Fruit fly (Drosophila melanogaster) whole organism, prepupa: ENCODE measurements around the gene Nepl7.

Experiments used
- Blimp-1 ChIP-seq: fragments of 200-800 bp; sonication (Bioruptor generic); optimal IDR thresholded peaks from 3 replicates; lab custom pipeline; 2017; ENCODE audit warnings: missing biosample characterization, missing genetic modification characterization, mild to moderate bottlenecking, moderate library complexity, missing genetic modification reagents
- CG10631 ChIP-seq: fragments of 200-800 bp; sonication (Bioruptor generic); optimal IDR thresholded peaks from 2 replicates; lab custom pipeline; 2016; ENCODE audit warnings: missing biosample characterization, missing genetic modification characterization
- CG10669 ChIP-seq: fragments of 200-800 bp; sonication (Bioruptor generic); optimal IDR thresholded peaks from 3 replicates; lab custom pipeline; 2018; ENCODE audit warnings: missing biosample characterization, mild to moderate bottlenecking, missing genetic modification characterization, moderate library complexity
- CG15336 ChIP-seq: fragments of 200-800 bp; sonication (Bioruptor generic); IDR thresholded peaks from 2 replicates; pipeline ENCODE4 v1.3.6; 2022; ENCODE audit warnings: missing biosample characterization, missing genetic modification characterization
- CG16779 ChIP-seq: fragments of 200-800 bp; sonication (Bioruptor generic); optimal IDR thresholded peaks from 3 replicates; lab custom pipeline; 2017; ENCODE audit warnings: missing biosample characterization, mild to moderate bottlenecking, missing genetic modification characterization
- CG3032 ChIP-seq: fragments of 200-800 bp; optimal IDR thresholded peaks from 2 replicates; lab custom pipeline; 2019; ENCODE audit warnings: missing biosample characterization, mild to moderate bottlenecking, missing genetic modification characterization, moderate library complexity
- CG32006 ChIP-seq: fragments of 200-800 bp; sonication (Bioruptor generic); optimal IDR thresholded peaks from 3 replicates; lab custom pipeline; 2017; ENCODE audit warnings: missing biosample characterization, mild to moderate bottlenecking, missing genetic modification characterization
- CG34406 ChIP-seq: fragments of 200-800 bp; sonication (Bioruptor generic); optimal IDR thresholded peaks from 3 replicates; lab custom pipeline; 2016; ENCODE audit warnings: missing biosample characterization, missing genetic modification characterization
- CG3919 ChIP-seq: fragments of 200-800 bp; sonication (Bioruptor generic); optimal IDR thresholded peaks from 3 replicates; lab custom pipeline; 2016; ENCODE audit warnings: missing biosample characterization, missing genetic modification characterization
- CG4318 ChIP-seq: fragments of 200-800 bp; sonication (Bioruptor generic); optimal IDR thresholded peaks from 3 replicates; lab custom pipeline; 2017; ENCODE audit warnings: missing biosample characterization, mild to moderate bottlenecking, missing genetic modification characterization
- CG6163 ChIP-seq: fragments of 200-800 bp; sonication (Bioruptor generic); IDR thresholded peaks from 3 replicates; pipeline ENCODE4 v1.3.6; 2022; ENCODE audit warnings: missing biosample characterization, missing genetic modification characterization
- CG6854 ChIP-seq: fragments of 200-800 bp; sonication (Bioruptor generic); optimal IDR thresholded peaks from 2 replicates; lab custom pipeline; 2017; ENCODE audit warnings: missing biosample characterization, mild to moderate bottlenecking, missing genetic modification characterization
- CG7368 ChIP-seq: fragments of 200-800 bp; sonication (Bioruptor generic); optimal IDR thresholded peaks from 3 replicates; lab custom pipeline; 2016; ENCODE audit warnings: missing biosample characterization, missing genetic modification characterization
- CG8319 ChIP-seq: fragments of 200-800 bp; sonication (Bioruptor generic); optimal IDR thresholded peaks from 3 replicates; lab custom pipeline; 2016; ENCODE audit warnings: missing biosample characterization, missing genetic modification characterization
- CG8632 ChIP-seq: fragments of 200-800 bp; sonication (Bioruptor generic); optimal IDR thresholded peaks from 3 replicates; lab custom pipeline; 2016; ENCODE audit warnings: missing biosample characterization, missing genetic modification characterization
- CG9139 ChIP-seq: fragments of 200-800 bp; sonication (Bioruptor generic); optimal IDR thresholded peaks from 3 replicates; lab custom pipeline; 2017; ENCODE audit warnings: missing biosample characterization, mild to moderate bottlenecking, missing genetic modification characterization
- Eip75B ChIP-seq: fragments of 200-800 bp; sonication (Bioruptor generic); optimal IDR thresholded peaks from 3 replicates; lab custom pipeline; 2016; ENCODE audit warnings: missing biosample characterization, missing genetic modification characterization
- Eip78C ChIP-seq: fragments of 200-800 bp; sonication (Bioruptor generic); peaks from one replicate; lab custom pipeline; 2016; ENCODE audit warnings: missing biosample characterization, missing genetic modification characterization
- Eip93F ChIP-seq: fragments of 200-800 bp; sonication (Bioruptor generic); optimal IDR thresholded peaks from 2 replicates; lab custom pipeline; 2016; ENCODE audit warnings: missing biosample characterization, mild to moderate bottlenecking, missing genetic modification characterization
- Ets21C ChIP-seq: fragments of 200-800 bp; sonication (Bioruptor generic); optimal IDR thresholded peaks from 3 replicates; lab custom pipeline; 2016; ENCODE audit warnings: missing biosample characterization, missing genetic modification characterization
- Ets96B ChIP-seq: fragments of 200-800 bp; optimal IDR thresholded peaks from 2 replicates; lab custom pipeline; 2019; ENCODE audit warnings: missing biosample characterization, mild to moderate bottlenecking, missing genetic modification characterization, moderate library complexity
- Gug ChIP-seq: fragments of 200-800 bp; sonication (Bioruptor generic); IDR thresholded peaks from 2 replicates; pipeline ENCODE4 v1.3.6; 2022; ENCODE audit warnings: missing biosample characterization, missing genetic modification characterization
- Hr38 ChIP-seq: sonication (Bioruptor generic); optimal IDR thresholded peaks from 2 replicates; lab custom pipeline; 2016; ENCODE audit warnings: missing biosample characterization, missing genetic modification characterization
- Hr4 ChIP-seq: fragments of 200-800 bp; sonication (Bioruptor generic); optimal IDR thresholded peaks from 3 replicates; lab custom pipeline; 2016; ENCODE audit warnings: missing biosample characterization, missing genetic modification characterization
- Lpt ChIP-seq: fragments of 200-800 bp; sonication (Bioruptor generic); optimal IDR thresholded peaks from 3 replicates; lab custom pipeline; 2016; ENCODE audit warnings: missing biosample characterization, missing genetic modification characterization
- OdsH ChIP-seq: fragments of 200-800 bp; sonication (Bioruptor generic); optimal IDR thresholded peaks from 3 replicates; lab custom pipeline; 2016; ENCODE audit warnings: missing biosample characterization, missing genetic modification characterization
- Sox14 ChIP-seq: fragments of 200-800 bp; sonication (Bioruptor generic); optimal IDR thresholded peaks from 3 replicates; lab custom pipeline; 2016; ENCODE audit warnings: missing biosample characterization, missing genetic modification characterization
- acj6 ChIP-seq: fragments of 200-800 bp; sonication (Bioruptor generic); optimal IDR thresholded peaks from 3 replicates; lab custom pipeline; 2016; ENCODE audit warnings: missing biosample characterization, missing genetic modification characterization
- dsx ChIP-seq: fragments of 200-800 bp; optimal IDR thresholded peaks from 3 replicates; lab custom pipeline; 2019; ENCODE audit warnings: missing biosample characterization, mild to moderate bottlenecking, missing genetic modification characterization, moderate library complexity; ENCODE audit not compliant: poor library complexity, severe bottlenecking
- eg ChIP-seq: fragments of 200-800 bp; sonication (Bioruptor generic); IDR thresholded peaks from 3 replicates; pipeline ENCODE4 v1.3.6; 2022; ENCODE audit warnings: missing biosample characterization, missing genetic modification characterization
- esn ChIP-seq: fragments of 200-800 bp; sonication (Bioruptor generic); optimal IDR thresholded peaks from 2 replicates; lab custom pipeline; 2016; ENCODE audit warnings: missing biosample characterization, mild to moderate bottlenecking, missing genetic modification characterization, moderate library complexity
- fd85E ChIP-seq: fragments of 200-800 bp; sonication (Bioruptor generic); optimal IDR thresholded peaks from 3 replicates; lab custom pipeline; 2016; ENCODE audit warnings: missing biosample characterization, missing genetic modification characterization
- fkh ChIP-seq: fragments of 200-800 bp; sonication (Bioruptor generic); optimal IDR thresholded peaks from 3 replicates; lab custom pipeline; 2017; ENCODE audit warnings: missing biosample characterization, mild to moderate bottlenecking, missing genetic modification characterization, moderate library complexity
- net ChIP-seq: fragments of 200-800 bp; sonication (Bioruptor generic); optimal IDR thresholded peaks from 3 replicates; lab custom pipeline; 2016; ENCODE audit warnings: missing biosample characterization, missing genetic modification characterization
- salr ChIP-seq, 2 experiments: fragments of 200-800 bp; sonication (Bioruptor generic); optimal IDR thresholded peaks; 3 replicates each; lab custom pipeline; 2016 to 2018; ENCODE audit warnings: missing biosample characterization in 2 of 2, missing genetic modification characterization in 2 of 2, mild to moderate bottlenecking in 1 of 2
- ss ChIP-seq, 2 experiments: fragments of 200-800 bp; sonication (Bioruptor generic); optimal IDR thresholded peaks; 2 replicates in 1 of 2; 3 replicates in 1 of 2; lab custom pipeline; 2017 to 2018; ENCODE audit warnings: mild to moderate bottlenecking in 2 of 2, missing biosample characterization in 2 of 2, missing genetic modification characterization in 2 of 2, moderate library complexity in 1 of 2
- vri ChIP-seq: fragments of 200-800 bp; sonication (Bioruptor generic); optimal IDR thresholded peaks from 3 replicates; lab custom pipeline; 2016; ENCODE audit warnings: missing biosample characterization, mild to moderate bottlenecking, missing genetic modification characterization

Nepl7 gene

dm6 chr2L:12657337-12657736 is 12.2 kb downstream of the Nepl7 start:
- TF ChIP-seq esn (GFP tag; lab: Kevin White, UChicago): no peak
- TF ChIP-seq eg (GFP tag; lab: Robert Waterston, UW): no peak
- TF ChIP-seq Hr38 (GFP tag; lab: Kevin White, UChicago): no peak
- no peak for TF ChIP-seq Eip93F
- no peak for TF ChIP-seq CG4318 (GFP tag; lab: Kevin White, UChicago)
- no peak for TF ChIP-seq Gug (GFP tag; lab: Robert Waterston, UW)
- TF ChIP-seq CG10669: no peak
- TF ChIP-seq salr (GFP tag; optimal IDR thresholded peaks at IDR 0.05; lab: Kevin White, UChicago): no peak
- TF ChIP-seq CG7368 (GFP tag; lab: Kevin White, UChicago): no peak
- TF ChIP-seq CG16779 (tag; lab: Kevin White, UChicago): no peak
- no peak for TF ChIP-seq net
- TF ChIP-seq OdsH (GFP tag; lab: Kevin White, UChicago): no peak
- TF ChIP-seq acj6: no peak
- no peak for TF ChIP-seq fkh (GFP tag; lab: Kevin White, UChicago)
- TF ChIP-seq CG8319 (GFP tag; lab: Kevin White, UChicago): no peak
- TF ChIP-seq fd85E (GFP tag; lab: Kevin White, UChicago): no peak

dm6 chr2L:12656865-12657264 is 12.6 kb downstream of the Nepl7 start, which contains the start of gene pdm2:
Gene pdm2 (plus strand): TSS chr2L:12657165.
- TF ChIP-seq Sox14 (no peak), Ets21C (GFP tag; lab: Kevin White, UChicago) (no peak), CG8319 (GFP tag; lab: Kevin White, UChicago) (no peak), Eip75B (GFP tag; lab: Kevin White, UChicago) (no peak), Lpt (GFP tag; lab: Kevin White, UChicago) (no peak), Blimp-1 (GFP tag; lab: Kevin White, UChicago) (no peak), CG32006 (no peak), Eip78C (GFP tag; lab: Kevin White, UChicago) (no peak), CG34406 (GFP tag; lab: Kevin White, UChicago) (no peak), CG10669 (no peak)

dm6 chr2L:12655731-12656326 is 13.7 kb downstream of the Nepl7 start:
- no peak for TF ChIP-seq CG8632 (GFP tag; lab: Kevin White, UChicago)
- peak; percentile 37 for TF ChIP-seq Ets96B (tag; lab: Kevin White, UChicago)
- TF ChIP-seq ss (GFP tag; optimal IDR thresholded peaks at IDR 0.05; lab: Kevin White, UChicago): no peak
- peak; percentile 26; the same call in 1 of the 2 replicates for TF ChIP-seq CG15336
- peak; percentile 27; the same call in 1 of the 3 replicates for TF ChIP-seq CG6163
- no peak for TF ChIP-seq CG9139 (GFP tag; lab: Kevin White, UChicago)
- TF ChIP-seq dsx (GFP tag; lab: Kevin White, UChicago): peak; percentile 80
- peak; percentile 10 for TF ChIP-seq CG6854
- TF ChIP-seq Hr4 (GFP tag; lab: Kevin White, UChicago): no peak
- peak; percentile 22 for TF ChIP-seq CG3032 (tag; lab: Kevin White, UChicago)
- TF ChIP-seq CG3919: no peak
- no peak for TF ChIP-seq net
- no peak for TF ChIP-seq vri
- TF ChIP-seq Eip93F: no peak
- TF ChIP-seq CG10631 (GFP tag; lab: Kevin White, UChicago): peak; percentile 14
- TF ChIP-seq CG32006: peak; percentile 17
- peak; percentile 76 for TF ChIP-seq Eip78C (GFP tag; lab: Kevin White, UChicago)
- no peak for TF ChIP-seq Eip75B (GFP tag; lab: Kevin White, UChicago)
